Worm (Caenorhabditis elegans) whole organism, L4/young adult: ENCODE measurements around the gene F29C4.4.

Source experiments
- dao-5 ChIP-seq: sonication (generic microtip); optimal IDR thresholded peaks from 2 replicates; lab custom pipeline; 2016; ENCODE audit warnings: missing genotype, missing genetic modification characterization, moderate library complexity, missing compliant biosample characterization
- him-1 ChIP-seq: sonication (generic microtip); optimal IDR thresholded peaks from 2 replicates; lab custom pipeline; 2016; ENCODE audit warnings: missing genotype, missing genetic modification reagents, missing genetic modification characterization, missing compliant biosample characterization

ce11 chrIV:86744-87143 lies 24.7 kb upstream of the F29C4.4 start:
- TF ChIP-seq dao-5 (tag; lab: Kevin White, UChicago) (no peak), him-1 (tag; lab: Kevin White, UChicago) (no peak)
